Fruit fly (Drosophila melanogaster) whole organism, wandering third instar larva: ENCODE results near the gene CycY.

ENCODE experiments used
- Abd-B ChIP-seq: fragments of >200 bp; optimal IDR thresholded peaks from 2 replicates; lab custom pipeline; 2017; ENCODE audit warnings: missing biosample characterization, missing genetic modification characterization
- CG32264 ChIP-seq: fragments of 200-800 bp; sonication (Bioruptor generic); optimal IDR thresholded peaks from 2 replicates; lab custom pipeline; 2016; ENCODE audit warnings: missing biosample characterization, missing genetic modification characterization
- CG9705 ChIP-seq: fragments of 200-800 bp; sonication (Bioruptor generic); optimal IDR thresholded peaks from 2 replicates; lab custom pipeline; 2018; ENCODE audit warnings: missing biosample characterization, mild to moderate bottlenecking, missing genetic modification characterization
- CrebA ChIP-seq: fragments of 200-800 bp; sonication (Bioruptor generic); optimal IDR thresholded peaks from 2 replicates; lab custom pipeline; 2016; ENCODE audit warnings: missing biosample characterization, mild to moderate bottlenecking, missing genetic modification characterization, borderline replicate concordance
- Dif ChIP-seq: fragments of 200-275, 200-300 bp; sonication (Bioruptor generic); optimal IDR thresholded peaks from 2 replicates; lab custom pipeline; 2018; ENCODE audit warnings: missing biosample characterization, missing genetic modification characterization; ENCODE audit not compliant: partially characterized antibody
- GATAd ChIP-seq: sonication (Bioruptor generic); optimal IDR thresholded peaks from 2 replicates; lab custom pipeline; 2016; ENCODE audit warnings: missing biosample characterization, missing genetic modification characterization
- HLH106 ChIP-seq: fragments of 200-800 bp; optimal IDR thresholded peaks from 3 replicates; lab custom pipeline; 2019; ENCODE audit warnings: missing biosample characterization, mild to moderate bottlenecking, missing genetic modification characterization, moderate library complexity
- Hnf4 ChIP-seq: fragments of 200-800 bp; sonication (Bioruptor generic); optimal IDR thresholded peaks from 2 replicates; lab custom pipeline; 2016; ENCODE audit warnings: missing biosample characterization, mild to moderate bottlenecking, missing genetic modification characterization
- Hr78 ChIP-seq: fragments of >200 bp; optimal IDR thresholded peaks from 2 replicates; lab custom pipeline; 2017; ENCODE audit warnings: missing biosample characterization, missing genetic modification characterization
- Hr83 ChIP-seq: fragments of 200-300 bp; sonication (Bioruptor generic); optimal IDR thresholded peaks from 2 replicates; lab custom pipeline; 2016; ENCODE audit warnings: missing biosample characterization, mild to moderate bottlenecking, missing genetic modification characterization, moderate library complexity; ENCODE audit not compliant: poor library complexity, severe bottlenecking
- Jra ChIP-seq: sonication (Bioruptor generic); optimal IDR thresholded peaks from 2 replicates; lab custom pipeline; 2016; ENCODE audit warnings: missing biosample characterization, missing genetic modification characterization
- Mio ChIP-seq: sonication (Bioruptor generic); optimal IDR thresholded peaks from 2 replicates; lab custom pipeline; 2016; ENCODE audit warnings: missing biosample characterization, missing genetic modification characterization
- Myc ChIP-seq: fragments of >200 bp; optimal IDR thresholded peaks from 2 replicates; lab custom pipeline; 2017
- OdsH ChIP-seq: fragments of 200-800 bp; sonication (Bioruptor generic); optimal IDR thresholded peaks from 2 replicates; lab custom pipeline; 2016; ENCODE audit warnings: missing biosample characterization, mild to moderate bottlenecking, missing genetic modification characterization
- Rel ChIP-seq, 2 experiments: fragments of 200-800 bp; sonication (Bioruptor generic) in 1 of 2; optimal IDR thresholded peaks; 2 replicates in 1 of 2; 3 replicates in 1 of 2; lab custom pipeline; 2016 to 2019; ENCODE audit warnings: mild to moderate bottlenecking in 2 of 2, missing biosample characterization in 2 of 2, missing genetic modification characterization in 2 of 2, moderate library complexity in 1 of 2
- Vsx2 ChIP-seq: fragments of 200-300, 225-300 bp; sonication (Bioruptor generic); optimal IDR thresholded peaks from 2 replicates; lab custom pipeline; 2018; ENCODE audit warnings: missing biosample characterization, missing genetic modification characterization; ENCODE audit not compliant: partially characterized antibody
- br ChIP-seq: fragments of 200-800 bp; sonication (Bioruptor generic); optimal IDR thresholded peaks from 2 replicates; lab custom pipeline; 2016; ENCODE audit warnings: missing biosample characterization, missing genetic modification characterization
- brk ChIP-seq: fragments of 200-800 bp; sonication (Bioruptor generic); optimal IDR thresholded peaks from 2 replicates; lab custom pipeline; 2016; ENCODE audit warnings: missing biosample characterization, mild to moderate bottlenecking, missing genetic modification characterization
- dl ChIP-seq, 2 experiments: fragments of 175-275, 200-275 bp in 1 of 2; fragments of 200-275 bp in 1 of 2; sonication (Bioruptor generic); optimal IDR thresholded peaks; lab custom pipeline; 2018; ENCODE audit warnings: mild to moderate bottlenecking in 2 of 2, missing biosample characterization in 2 of 2, missing genetic modification characterization in 2 of 2, moderate library complexity in 2 of 2; ENCODE audit not compliant: partially characterized antibody in 2 of 2, insufficient read depth in 1 of 2
- dmrt93B ChIP-seq: fragments of 200-800 bp; sonication (Bioruptor generic); optimal IDR thresholded peaks from 2 replicates; lab custom pipeline; 2018; ENCODE audit warnings: missing biosample characterization, mild to moderate bottlenecking, missing genetic modification characterization
- ey ChIP-seq: fragments of 200-800 bp; sonication (Bioruptor generic); optimal IDR thresholded peaks from 2 replicates; lab custom pipeline; 2016; ENCODE audit warnings: missing biosample characterization, missing genetic modification characterization
- foxo ChIP-seq, 2 experiments: fragments of 200-800 bp; sonication (Bioruptor generic); optimal IDR thresholded peaks; 2 replicates in 1 of 2; 3 replicates in 1 of 2; lab custom pipeline; 2016 to 2017; ENCODE audit warnings: missing biosample characterization in 2 of 2, missing genetic modification characterization in 2 of 2
- fru ChIP-seq: fragments of 200-800 bp; sonication (Bioruptor generic); optimal IDR thresholded peaks from 3 replicates; lab custom pipeline; 2016; ENCODE audit warnings: missing biosample characterization, mild to moderate bottlenecking, missing genetic modification characterization
- h ChIP-seq: fragments of 200-800 bp; sonication (Bioruptor generic); optimal IDR thresholded peaks from 3 replicates; lab custom pipeline; 2016; ENCODE audit warnings: missing biosample characterization, mild to moderate bottlenecking, missing genetic modification characterization
- jim ChIP-seq: fragments of 175-275, 200-325 bp; sonication (Bioruptor generic); optimal IDR thresholded peaks from 2 replicates; lab custom pipeline; 2016; ENCODE audit warnings: missing biosample characterization, mild to moderate bottlenecking, missing genetic modification characterization
- lola ChIP-seq: fragments of >200 bp; optimal IDR thresholded peaks from 2 replicates; lab custom pipeline; 2017; ENCODE audit warnings: missing biosample characterization, missing genetic modification characterization
- pan ChIP-seq: fragments of >200 bp; optimal IDR thresholded peaks from 2 replicates; lab custom pipeline; 2017
- psq ChIP-seq: fragments of 200-800 bp; sonication (Bioruptor generic); optimal IDR thresholded peaks from 3 replicates; lab custom pipeline; 2017; ENCODE audit warnings: missing biosample characterization, mild to moderate bottlenecking, missing genetic modification characterization, moderate library complexity
- rgr ChIP-seq: fragments of 200-800 bp; sonication (Bioruptor generic); optimal IDR thresholded peaks from 3 replicates; lab custom pipeline; 2016; ENCODE audit warnings: missing biosample characterization, mild to moderate bottlenecking, missing genetic modification characterization
- sage ChIP-seq: fragments of 200-800 bp; sonication (Bioruptor generic); optimal IDR thresholded peaks from 2 replicates; lab custom pipeline; 2016; ENCODE audit warnings: missing biosample characterization, mild to moderate bottlenecking, missing genetic modification characterization
- sv ChIP-seq: fragments of 200-800 bp; sonication (Bioruptor generic); optimal IDR thresholded peaks from 3 replicates; lab custom pipeline; 2016; ENCODE audit warnings: missing biosample characterization, missing genetic modification characterization
- tai ChIP-seq: sonication (Bioruptor generic); optimal IDR thresholded peaks from 2 replicates; lab custom pipeline; 2016; ENCODE audit warnings: missing biosample characterization, missing genetic modification characterization
- usp ChIP-seq: fragments of >200 bp; optimal IDR thresholded peaks from 2 replicates; lab custom pipeline; 2017; ENCODE audit warnings: missing biosample characterization, missing genetic modification characterization
- woc ChIP-seq: sonication (Bioruptor generic); optimal IDR thresholded peaks from 2 replicates; lab custom pipeline; 2016; ENCODE audit warnings: missing biosample characterization, mild to moderate bottlenecking, missing genetic modification characterization

The CycY gene

dm6 chr2L:11829277-11829676, 15.7 kb upstream of the CycY start, which contains the start of gene esc:
Gene esc, minus strand, starts transcription at chr2L:11829405.
- TF ChIP-seq h (GFP tag; lab: Kevin White, UChicago) (peak; percentile 32), fru (GFP tag; lab: Kevin White, UChicago) (peak; percentile 3), dl (GFP tag; optimal IDR thresholded peaks at IDR 0.05; lab: Kevin White, UChicago; ENCODE audit: insufficient read depth in 1 of 2, partially characterized antibody in 2 of 2) (no peak), sv (GFP tag; lab: Kevin White, UChicago) (no peak), dmrt93B (no peak), woc (GFP tag; lab: Kevin White, UChicago) (no peak), HLH106 (tag; lab: Kevin White, UChicago) (no peak), Hr83 (peak; percentile 68), Mio (GFP tag; lab: Kevin White, UChicago) (no peak), Abd-B (GFP tag; lab: Kevin White, UChicago) (no peak), jim (GFP tag; lab: Kevin White, UChicago) (no peak), foxo (GFP tag; optimal IDR thresholded peaks at IDR 0.05; lab: Kevin White, UChicago) (peak in 1 of 2 experiments; percentile 58), GATAd (no peak), Dif (GFP tag; lab: Kevin White, UChicago) (no peak), brk (GFP tag; lab: Kevin White, UChicago) (no peak), ey (peak; percentile 15), Myc (lab: Kevin White, UChicago) (no peak), usp (GFP tag; lab: Kevin White, UChicago) (no peak), sage (GFP tag; lab: Kevin White, UChicago) (no peak), CrebA (no peak), lola (GFP tag; lab: Kevin White, UChicago) (no peak), Jra (GFP tag; lab: Kevin White, UChicago) (no peak)

- TF ChIP-seq pan (lab: Kevin White, UChicago) (no peak), lola (GFP tag; lab: Kevin White, UChicago) (no peak)
Measured at dm6 chr2L:11823470-11824162, 10.0 kb upstream of the CycY start.

- TF ChIP-seq CG9705 (peak; percentile 53), rgr (GFP tag; lab: Kevin White, UChicago) (peak; percentile 44), jim (GFP tag; lab: Kevin White, UChicago) (no peak), Hr78 (GFP tag; lab: Kevin White, UChicago) (no peak), usp (GFP tag; lab: Kevin White, UChicago) (no peak), Vsx2 (GFP tag; lab: Kevin White, UChicago) (no peak), Hnf4 (no peak), dmrt93B (peak; percentile 54), dl (GFP tag; optimal IDR thresholded peaks at IDR 0.05; lab: Kevin White, UChicago; ENCODE audit: insufficient read depth in 1 of 2, partially characterized antibody in 2 of 2) (no peak), HLH106 (tag; lab: Kevin White, UChicago) (peak; percentile 34), Rel (GFP tag; optimal IDR thresholded peaks at IDR 0.05; lab: Kevin White, UChicago) (no peak), Rel (tag; optimal IDR thresholded peaks at IDR 0.05; lab: Kevin White, UChicago) (no peak), br (GFP tag; lab: Kevin White, UChicago) (peak; percentile 13), brk (GFP tag; lab: Kevin White, UChicago) (no peak), tai (GFP tag; lab: Kevin White, UChicago) (no peak), pan (lab: Kevin White, UChicago) (no peak), CG32264 (GFP tag; lab: Kevin White, UChicago) (no peak), psq (GFP tag; lab: Kevin White, UChicago) (no peak), h (GFP tag; lab: Kevin White, UChicago) (peak; percentile 41), OdsH (GFP tag; lab: Kevin White, UChicago) (no peak), sv (GFP tag; lab: Kevin White, UChicago) (peak; percentile 62), Abd-B (GFP tag; lab: Kevin White, UChicago) (no peak), GATAd (no peak), lola (GFP tag; lab: Kevin White, UChicago) (no peak), Hr83 (peak; percentile 4), woc (GFP tag; lab: Kevin White, UChicago) (no peak)
Measured at dm6 chr2L:11816376-11816775, 2.8 kb upstream of the CycY start.
